Worm (Caenorhabditis elegans) whole organism, early embryonic: ENCODE results near the gene F21D9.1.

Experiments
- B0310.2 ChIP-seq: sonication (generic microtip); optimal IDR thresholded peaks from 2 replicates; lab custom pipeline; 2016; ENCODE audit warnings: mild to moderate bottlenecking, missing genetic modification characterization, missing compliant biosample characterization
- F13C5.2 ChIP-seq: sonication (generic microtip); optimal IDR thresholded peaks from 2 replicates; lab custom pipeline; 2017; ENCODE audit warnings: mild to moderate bottlenecking, missing genetic modification characterization, inconsistent platforms, missing compliant biosample characterization
- aly-1 ChIP-seq: sonication (generic microtip); optimal IDR thresholded peaks from 2 replicates; lab custom pipeline; 2016; ENCODE audit warnings: missing genetic modification characterization, missing compliant biosample characterization
- ama-1 ChIP-seq: fragments of 150-350 bp; optimal IDR thresholded peaks from 2 replicates; lab custom pipeline; 2014
- ceh-13 ChIP-seq: fragments of 200-800 bp; sonication (Bioruptor generic); optimal IDR thresholded peaks from 2 replicates; lab custom pipeline; 2018; ENCODE audit warnings: mild to moderate bottlenecking, missing genetic modification characterization, missing compliant biosample characterization
- ceh-36 ChIP-seq: sonication (generic microtip); optimal IDR thresholded peaks from 2 replicates; lab custom pipeline; 2016; ENCODE audit warnings: missing genetic modification characterization, inconsistent platforms, missing compliant biosample characterization
- ets-7 ChIP-seq: sonication (generic microtip); optimal IDR thresholded peaks from 2 replicates; lab custom pipeline; 2016; ENCODE audit warnings: missing genotype, missing genetic modification characterization, missing compliant biosample characterization
- flt-1 ChIP-seq: fragments of 200-800 bp; sonication (Bioruptor generic); IDR thresholded peaks from 2 replicates; pipeline ENCODE4 v1.3.6; 2022; ENCODE audit warnings: missing genetic modification characterization, missing compliant biosample characterization
- hmbx-1 ChIP-seq: sonication (generic microtip); optimal IDR thresholded peaks from 2 replicates; lab custom pipeline; 2016; ENCODE audit warnings: mild to moderate bottlenecking, missing genetic modification characterization, missing compliant biosample characterization
- hmg-4 ChIP-seq: fragments of 200-800 bp; sonication (Bioruptor generic); optimal IDR thresholded peaks from 2 replicates; lab custom pipeline; 2018; ENCODE audit warnings: mild to moderate bottlenecking, missing genetic modification characterization, missing compliant biosample characterization
- hnd-1 ChIP-seq: sonication (generic microtip); optimal IDR thresholded peaks from 2 replicates; lab custom pipeline; 2016; ENCODE audit warnings: missing genetic modification characterization, missing compliant biosample characterization
- pes-1 ChIP-seq: fragments of 200-800 bp; sonication (Bioruptor generic); IDR thresholded peaks from 2 replicates; pipeline ENCODE4 v1.3.6; 2022; ENCODE audit warnings: missing genetic modification reagents, missing genetic modification characterization, missing compliant biosample characterization
- scrt-1 ChIP-seq: fragments of 200-800 bp; sonication (Bioruptor generic); IDR thresholded peaks from 2 replicates; pipeline ENCODE4 v1.3.6; 2022; ENCODE audit warnings: missing genetic modification characterization, missing compliant biosample characterization
- sea-1 ChIP-seq: fragments of 200-800 bp; sonication (Bioruptor generic); conservative IDR thresholded peaks from 2 replicates; pipeline ENCODE4 v1.3.6; 2022; ENCODE audit warnings: missing genetic modification characterization, missing compliant biosample characterization
- tbx-11 ChIP-seq: fragments of 200-800 bp; sonication (Bioruptor generic); IDR thresholded peaks from 2 replicates; pipeline ENCODE4 v1.3.6; 2022; ENCODE audit warnings: missing genetic modification characterization, missing compliant biosample characterization
- tbx-37 ChIP-seq: fragments of 200-800 bp; sonication (Bioruptor generic); conservative IDR thresholded peaks from 2 replicates; pipeline ENCODE4 v1.3.6; 2022; ENCODE audit warnings: missing genetic modification reagents, missing genetic modification characterization, missing compliant biosample characterization
- tra-4 ChIP-seq: sonication (generic microtip); optimal IDR thresholded peaks from 2 replicates; lab custom pipeline; 2017; ENCODE audit warnings: missing genetic modification characterization, missing compliant biosample characterization

F21D9.1 gene

DNA sequence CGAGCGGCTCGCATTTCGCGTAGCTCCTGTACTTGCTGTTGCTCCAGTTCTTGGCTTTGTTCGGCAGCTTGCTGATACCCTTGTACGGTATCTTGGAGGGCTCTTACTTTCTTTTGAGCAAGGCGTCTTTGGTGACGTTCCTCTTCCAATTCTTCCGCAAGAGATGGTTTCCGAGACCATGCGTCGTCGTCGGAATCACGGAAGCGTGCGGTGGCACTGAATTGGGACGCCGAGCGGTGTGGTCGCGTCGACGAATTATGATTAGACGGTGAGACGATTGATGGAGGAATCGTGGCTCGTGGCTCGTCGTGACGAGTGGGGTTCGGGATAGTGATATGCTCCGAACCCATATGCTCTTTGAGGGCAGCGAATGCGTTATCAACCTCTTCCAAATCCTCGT lies 12.1 kb downstream of the F21D9.1 start:
- TF ChIP-seq hmg-4 (GFP tag; lab: Kevin White, UChicago) (no peak), sea-1 (GFP tag; lab: Robert Waterston, UW) (no peak), ets-7 (tag; lab: Kevin White, UChicago) (no peak), tbx-11 (no peak), hmbx-1 (tag; lab: Kevin White, UChicago) (no peak), flt-1 (GFP tag; lab: Robert Waterston, UW) (no peak), B0310.2 (no peak), ceh-36 (tag; lab: Kevin White, UChicago) (no peak), tra-4 (tag; lab: Kevin White, UChicago) (no peak)

DNA sequence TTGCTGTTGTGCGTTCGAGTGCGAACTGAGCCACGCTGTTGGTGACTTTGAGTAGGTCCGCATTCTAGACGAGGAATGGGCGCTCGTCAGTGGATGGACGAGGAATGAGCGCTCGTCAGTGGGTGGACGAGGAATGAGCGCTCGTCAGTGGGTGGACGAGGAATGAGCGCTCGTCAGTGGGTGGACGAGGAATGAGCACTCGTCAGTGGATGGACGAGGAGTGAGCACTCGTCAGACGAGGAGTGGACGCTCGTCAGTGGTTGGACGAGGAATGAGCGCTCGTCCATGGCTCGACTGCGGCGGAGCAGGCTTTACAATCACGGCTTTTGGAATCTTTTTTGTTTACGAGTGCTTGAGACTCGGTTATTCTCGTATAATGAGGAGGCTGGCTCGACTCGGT lies 14.2 kb downstream of the F21D9.1 start:
- TF ChIP-seq ets-7 (tag; lab: Kevin White, UChicago) (no peak), sea-1 (GFP tag; lab: Robert Waterston, UW) (no peak), tbx-11 (no peak), ceh-36 (tag; lab: Kevin White, UChicago) (no peak), tra-4 (tag; lab: Kevin White, UChicago) (no peak), ceh-13 (GFP tag; lab: Kevin White, UChicago) (no peak), B0310.2 (no peak), ama-1 (lab: Kevin White, UChicago) (no peak), hnd-1 (tag; lab: Kevin White, UChicago) (no peak), flt-1 (GFP tag; lab: Robert Waterston, UW) (no peak), tbx-37 (GFP tag; lab: Robert Waterston, UW) (no peak), aly-1 (no peak), pes-1 (GFP tag; lab: Robert Waterston, UW) (no peak), scrt-1 (GFP tag; lab: Robert Waterston, UW) (no peak), F13C5.2 (tag; lab: Kevin White, UChicago) (no peak), hmg-4 (GFP tag; lab: Kevin White, UChicago) (no peak), hmbx-1 (tag; lab: Kevin White, UChicago) (no peak)

DNA sequence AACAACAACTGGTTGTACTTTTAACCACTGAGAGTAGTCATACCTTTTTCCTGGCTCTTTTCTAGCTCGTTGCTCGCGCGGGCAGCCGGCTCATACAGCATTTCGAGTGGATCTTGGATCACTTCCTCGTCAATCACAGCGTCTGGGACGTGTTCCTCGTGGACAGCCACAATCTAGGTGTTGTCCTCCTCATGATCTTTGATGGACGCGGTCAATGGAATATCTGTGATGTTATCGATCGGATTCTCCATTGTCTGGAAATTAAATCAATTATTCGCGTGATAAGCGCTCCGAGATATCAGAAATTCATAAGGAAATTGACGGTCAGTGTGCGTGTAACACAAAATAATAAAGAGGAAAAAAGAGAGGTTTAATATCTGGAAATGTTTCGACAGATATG lies 15.6 kb downstream of the F21D9.1 start, which contains the start of gene F21D9.8:
TSS of gene F21D9.8 (minus strand) at position 101 of the 400 bp plus-strand sequence.
- no peak for TF ChIP-seq pes-1 (GFP tag; lab: Robert Waterston, UW)
- no peak for TF ChIP-seq F13C5.2 (tag; lab: Kevin White, UChicago)
- TF ChIP-seq ets-7 (tag; lab: Kevin White, UChicago): no peak
- no peak for TF ChIP-seq aly-1
- TF ChIP-seq tbx-11: no peak
- no peak for TF ChIP-seq tbx-37 (GFP tag; lab: Robert Waterston, UW)
- TF ChIP-seq scrt-1 (GFP tag; lab: Robert Waterston, UW): no peak
- no peak for TF ChIP-seq hmbx-1 (tag; lab: Kevin White, UChicago)

DNA sequence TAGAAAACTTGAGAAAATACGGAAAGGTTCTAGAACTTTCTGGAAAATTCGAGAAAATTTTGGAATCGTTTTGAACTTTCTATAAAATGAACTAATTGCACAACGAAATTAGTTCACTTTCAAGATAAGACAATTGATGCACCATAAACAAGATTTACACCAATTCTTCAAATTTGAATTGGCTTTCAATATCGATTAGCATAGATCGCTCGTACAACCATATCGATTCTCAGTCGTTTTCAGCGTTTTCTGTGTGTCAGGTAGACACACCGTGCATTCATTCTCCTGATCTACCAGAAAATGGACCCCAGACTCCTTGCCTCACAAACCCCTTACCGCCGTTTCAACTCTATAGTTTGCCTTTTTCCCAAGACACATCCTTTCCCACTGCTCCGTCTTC lies 18.1 kb downstream of the F21D9.1 start, which contains the start of gene fbxb-117:
TSS of gene fbxb-117 (plus strand) at position 301 of the 400 bp plus-strand sequence.
- no peak for TF ChIP-seq flt-1 (GFP tag; lab: Robert Waterston, UW)
- no peak for TF ChIP-seq F13C5.2 (tag; lab: Kevin White, UChicago)
- TF ChIP-seq tbx-11: no peak
- no peak for TF ChIP-seq pes-1 (GFP tag; lab: Robert Waterston, UW)
- no peak for TF ChIP-seq hmg-4 (GFP tag; lab: Kevin White, UChicago)
- TF ChIP-seq sea-1 (GFP tag; lab: Robert Waterston, UW): no peak
- no peak for TF ChIP-seq ceh-36 (tag; lab: Kevin White, UChicago)
- no peak for TF ChIP-seq scrt-1 (GFP tag; lab: Robert Waterston, UW)
- no peak for TF ChIP-seq tra-4 (tag; lab: Kevin White, UChicago)
- TF ChIP-seq B0310.2: no peak

DNA sequence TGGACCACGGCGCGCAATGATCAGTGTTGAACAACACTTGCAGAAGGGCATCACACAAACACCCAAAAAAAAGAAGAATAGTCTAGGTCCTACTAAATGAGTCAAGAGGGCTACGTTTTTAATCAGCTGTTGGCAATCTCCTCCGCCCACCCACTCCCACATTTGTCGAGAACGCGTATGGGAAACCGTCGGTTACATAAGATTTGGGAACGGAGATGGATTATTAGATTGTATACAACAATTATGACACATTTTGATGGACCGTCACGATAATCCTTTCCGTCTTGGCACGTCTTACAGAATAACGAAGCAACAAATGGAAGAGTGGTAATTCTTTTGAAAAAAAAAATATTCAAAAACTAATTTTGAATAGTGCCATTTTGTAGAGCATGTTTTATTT lies 21.7 kb downstream of the F21D9.1 start:
- TF ChIP-seq ama-1 (lab: Kevin White, UChicago) (no peak), tbx-37 (GFP tag; lab: Robert Waterston, UW) (no peak), hmbx-1 (tag; lab: Kevin White, UChicago) (no peak), tra-4 (tag; lab: Kevin White, UChicago) (no peak)

DNA sequence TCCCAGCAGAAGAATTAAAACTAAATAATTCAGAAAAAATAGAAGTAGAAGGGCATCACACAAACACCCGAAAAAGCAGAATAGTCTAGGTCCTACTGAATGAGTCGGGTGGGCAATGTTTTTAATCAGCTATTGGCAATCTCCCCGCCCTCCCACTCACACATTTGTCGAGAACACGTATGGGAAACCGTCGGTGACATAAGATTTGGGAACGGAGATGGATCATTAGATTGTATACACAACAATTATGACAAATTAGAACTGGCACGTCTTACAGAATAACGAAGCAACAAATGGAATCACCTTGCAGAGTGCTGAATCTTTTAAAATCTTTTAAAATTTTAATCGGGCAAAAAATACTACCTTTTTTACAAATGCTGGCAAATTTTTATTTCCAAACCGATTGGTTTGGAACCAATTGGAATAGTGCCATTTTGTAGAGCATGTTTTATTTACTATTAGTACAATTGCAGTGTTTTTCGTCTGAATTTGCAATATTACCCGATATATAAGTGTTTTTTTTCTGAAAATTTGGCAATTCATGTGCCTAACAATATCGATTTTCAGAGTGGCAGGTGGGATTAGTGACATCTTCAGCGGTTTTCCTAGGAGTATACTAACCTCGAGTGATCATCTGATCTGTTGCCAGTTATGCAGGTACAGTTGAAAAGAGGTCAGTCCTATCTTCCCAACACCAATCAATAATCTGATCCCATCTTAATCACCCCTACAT lies 24.0 kb downstream of the F21D9.1 start, which contains the start of the genes F55C9.3 and fbxb-57:
TSS of gene F55C9.3 (minus strand) at position 101 of the 733 bp plus-strand sequence.
TSS of gene fbxb-57 (plus strand) at position 683 of the 733 bp plus-strand sequence.
- TF ChIP-seq hmg-4 (GFP tag; lab: Kevin White, UChicago) (no peak), flt-1 (GFP tag; lab: Robert Waterston, UW) (no peak), tbx-11 (no peak), sea-1 (GFP tag; lab: Robert Waterston, UW) (no peak), hmbx-1 (tag; lab: Kevin White, UChicago) (no peak), tra-4 (tag; lab: Kevin White, UChicago) (no peak), hnd-1 (tag; lab: Kevin White, UChicago) (no peak)

DNA sequence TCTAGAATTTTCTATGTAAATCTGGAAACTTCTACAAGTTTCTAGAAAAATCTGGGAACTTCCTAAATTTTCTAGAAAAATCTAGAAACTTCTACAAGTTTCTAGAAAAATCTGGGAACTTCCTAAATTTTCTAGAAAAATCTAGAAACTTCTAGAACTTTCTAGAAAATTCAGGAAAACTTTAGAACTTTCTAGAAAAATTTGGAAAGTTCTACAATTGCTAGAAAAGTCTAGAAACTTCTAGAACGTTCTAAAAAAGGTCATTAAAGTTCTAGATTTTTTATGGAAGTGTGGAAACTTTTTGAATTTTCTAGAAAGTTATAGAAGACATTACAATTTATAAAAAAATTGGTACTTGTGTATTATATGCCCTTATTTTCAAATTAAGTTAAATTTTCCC lies 28.8 kb downstream of the F21D9.1 start, which contains the start of gene F55C9.5:
TSS of gene F55C9.5 (minus strand) at position 101 of the 400 bp plus-strand sequence.
- TF ChIP-seq tbx-37 (GFP tag; lab: Robert Waterston, UW): no peak
- TF ChIP-seq hnd-1 (tag; lab: Kevin White, UChicago): no peak
- no peak for TF ChIP-seq ceh-36 (tag; lab: Kevin White, UChicago)
- TF ChIP-seq hmbx-1 (tag; lab: Kevin White, UChicago): no peak
- no peak for TF ChIP-seq hmg-4 (GFP tag; lab: Kevin White, UChicago)
